Worm (Caenorhabditis elegans): Measurements from ENCODE around the gene C55C3.8.

- no peak for TF ChIP-seq W03F9.2 (tag; optimal IDR thresholded peaks at IDR 0.05)
- TF ChIP-seq dao-5 (tag; optimal IDR thresholded peaks at IDR 0.05), result no peak
These were observed 12.6 kb downstream of the C55C3.8 start, which contains the start of the genes C55C3.73 and perm-5 for ce11 chrIV:5703443-5703842.
